Fruit fly (Drosophila melanogaster): ENCODE results near the gene CG11345.

CG11345 gene

dm6 chr3L:4407743-4408142 lies 50.2 kb downstream of the CG11345 start:
- peak; percentile 60 for TF ChIP-seq CG12605 (GFP tag; IDR thresholded peaks at IDR 0.05)
- TF ChIP-seq Pif1A (GFP tag; optimal IDR thresholded peaks at IDR 0.05) = peak; percentile 54
- peak; percentile 75 for TF ChIP-seq CG14655 (GFP tag; optimal IDR thresholded peaks at IDR 0.05)
- TF ChIP-seq EcR (GFP tag; optimal IDR thresholded peaks at IDR 0.05) = no peak
- peak; percentile 37 for TF ChIP-seq CG32121 (GFP tag; IDR thresholded peaks at IDR 0.05)
- peak; percentile 45 for TF ChIP-seq CG8159 (tag; optimal IDR thresholded peaks at IDR 0.05)
- no peak for TF ChIP-seq Snoo (tag; optimal IDR thresholded peaks at IDR 0.05)
- no peak for TF ChIP-seq rn (GFP tag; IDR thresholded peaks at IDR 0.05)
- TF ChIP-seq CG8301 (tag; optimal IDR thresholded peaks at IDR 0.05) = peak; percentile 60
- TF ChIP-seq CG17806 (tag; optimal IDR thresholded peaks at IDR 0.05) = peak; percentile 21
- TF ChIP-seq Ets98B (GFP tag; IDR thresholded peaks at IDR 0.05) = peak; percentile 71
- peak; percentile 30 for TF ChIP-seq Pif1B (GFP tag; optimal IDR thresholded peaks at IDR 0.05)
- TF ChIP-seq CG34367 (tag; optimal IDR thresholded peaks at IDR 0.05) = peak; percentile 29
- peak; percentile 21 for TF ChIP-seq CG9948 (tag; optimal IDR thresholded peaks at IDR 0.05)
- TF ChIP-seq gl (tag; optimal IDR thresholded peaks at IDR 0.05) = no peak
- peak; percentile 39 for TF ChIP-seq CG15710 (tag; optimal IDR thresholded peaks at IDR 0.05)
- TF ChIP-seq D1 (tag; optimal IDR thresholded peaks at IDR 0.05) = no peak
- TF ChIP-seq CG10348 (GFP tag; IDR thresholded peaks at IDR 0.05) = no peak
- no peak for TF ChIP-seq CG13204 (GFP tag; optimal IDR thresholded peaks at IDR 0.05)
- TF ChIP-seq CG4496 (GFP tag; IDR thresholded peaks at IDR 0.05) = peak; percentile 74; the same call in 2 of the 3 replicates
- TF ChIP-seq fd96Ca (GFP tag; IDR thresholded peaks at IDR 0.05) = 0 out of 3 replicates have a peak, but pooled peaks have one; percentile 46
